Worm (Caenorhabditis elegans): ENCODE results near the gene tir-1.

DNA sequence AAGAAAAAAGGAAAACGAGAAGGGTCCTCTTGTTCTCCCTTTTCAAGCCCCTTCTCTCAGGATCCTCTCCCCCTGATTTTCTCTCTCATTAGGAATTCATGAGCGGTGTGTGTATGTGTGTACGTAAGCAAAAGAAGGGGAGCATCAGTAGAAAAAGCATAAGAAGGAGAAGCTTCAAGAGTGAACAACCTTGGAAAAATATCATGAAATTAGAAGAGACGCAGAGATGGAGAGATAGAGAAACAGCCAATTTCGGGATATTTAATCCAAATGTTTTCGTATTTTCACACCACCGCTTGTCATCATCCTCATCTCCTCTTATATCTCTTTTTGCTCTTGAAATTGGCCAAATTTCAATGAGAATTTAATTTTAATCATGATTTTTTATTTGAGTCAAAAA lies 18.3 kb downstream of the tir-1 start:
- TF ChIP-seq hmbx-1 (tag; optimal IDR thresholded peaks at IDR 0.05) (no peak), ama-1 (optimal IDR thresholded peaks at IDR 0.05) (no peak), tbx-11 (GFP tag; IDR thresholded peaks at IDR 0.05) (no peak)

All from whole organism, early embryonic.